Fruit fly (Drosophila melanogaster): ENCODE results near the gene CG4565.

Gene CG4565

DNA sequence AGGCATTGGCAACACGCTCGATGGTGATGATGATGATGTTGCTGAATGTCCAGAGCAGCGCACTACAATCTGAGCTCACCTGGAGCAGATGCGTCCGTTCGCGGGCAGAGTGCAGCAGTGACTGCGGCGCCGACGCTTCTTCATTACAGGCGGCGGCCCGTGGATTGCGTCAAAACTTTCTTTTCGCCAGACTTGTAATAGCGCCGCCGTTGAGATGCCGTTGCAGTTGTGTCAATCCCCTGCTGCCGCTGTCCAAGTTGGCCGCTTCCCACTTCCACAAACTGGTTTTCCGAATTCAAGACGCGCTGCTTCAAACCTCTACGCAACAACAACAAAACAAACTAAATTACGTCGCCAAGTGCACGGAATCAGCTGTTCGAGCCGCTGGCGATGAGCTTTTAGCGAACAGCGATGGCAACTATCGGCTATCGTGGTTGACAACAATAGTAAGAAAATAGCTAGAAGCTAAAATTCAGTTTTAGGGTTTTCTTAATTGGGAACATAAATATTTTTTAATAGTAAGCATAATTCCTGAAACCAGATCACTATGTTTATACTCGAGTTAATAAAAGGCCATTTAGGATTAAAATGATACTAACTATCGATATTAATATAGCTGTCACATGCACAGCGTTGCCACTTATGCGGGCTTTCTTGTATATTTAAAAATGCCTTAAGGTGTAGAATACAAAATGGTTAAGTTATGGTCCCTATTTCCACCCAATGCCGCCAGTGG is 29.5 kb downstream of the CG4565 start, which contains the start of gene Tpc1 (continued):
- no peak for TF ChIP-seq prd (optimal IDR thresholded peaks at IDR 0.05)
- peak; percentile 29; the same call in 1 of the 3 replicates for TF ChIP-seq prd (GFP tag; IDR thresholded peaks at IDR 0.05)
- no peak for TF ChIP-seq BtbVII (GFP tag; optimal IDR thresholded peaks at IDR 0.05)
- TF ChIP-seq NFAT (GFP tag; IDR thresholded peaks at IDR 0.05) = peak; percentile 20; the same call in 1 of the 2 replicates
- peak; percentile 57 for TF ChIP-seq gem (tag; optimal IDR thresholded peaks at IDR 0.05)
- peak in 1 of 3 experiments; percentile 54 for TF ChIP-seq Stat92E (GFP tag; optimal IDR thresholded peaks at IDR 0.05)
- no peak for TF ChIP-seq nom (GFP tag; optimal IDR thresholded peaks at IDR 0.05)
- no peak for TF ChIP-seq D (optimal IDR thresholded peaks at IDR 0.05)
- no peak for TF ChIP-seq D (GFP tag; optimal IDR thresholded peaks at IDR 0.05)
- TF ChIP-seq eyg (GFP tag; optimal IDR thresholded peaks at IDR 0.05) = peak; percentile 39
- peak; percentile 55 for TF ChIP-seq CG10267 (tag; optimal IDR thresholded peaks at IDR 0.05)
- TF ChIP-seq CTCF (GFP tag; optimal IDR thresholded peaks at IDR 0.05) = no peak
- no peak for TF ChIP-seq tio (GFP tag; optimal IDR thresholded peaks at IDR 0.05)
- TF ChIP-seq mirr (GFP tag; optimal IDR thresholded peaks at IDR 0.05) = no peak
- peak; percentile 23 for TF ChIP-seq Hr3 (GFP tag; optimal IDR thresholded peaks at IDR 0.05)
- TF ChIP-seq CG7357 (GFP tag; IDR thresholded peaks at IDR 0.05) = no peak
- peak; percentile 1 for TF ChIP-seq oc (tag; optimal IDR thresholded peaks at IDR 0.05)
- TF ChIP-seq Gsc (GFP tag; IDR thresholded peaks at IDR 0.05) = no peak
- peak; percentile 89 for TF ChIP-seq CG16813 (GFP tag; IDR thresholded peaks at IDR 0.05; ENCODE audit: partially characterized antibody)
- TF ChIP-seq ci (GFP tag; IDR thresholded peaks at IDR 0.05) = peak; percentile 50; the same call in 1 of the 3 replicates
- TF ChIP-seq CG9797 (GFP tag; optimal IDR thresholded peaks at IDR 0.05) = peak; percentile 26
- TF ChIP-seq Adf1 (GFP tag; IDR thresholded peaks at IDR 0.05) = peak; percentile 46; the same call in 1 of the 2 replicates
- peak; percentile 71 for TF ChIP-seq HmgZ (tag; optimal IDR thresholded peaks at IDR 0.05)
- TF ChIP-seq otp (GFP tag; IDR thresholded peaks at IDR 0.05) = no peak
- peak; percentile 65 for TF ChIP-seq sug (tag; optimal IDR thresholded peaks at IDR 0.05)
- TF ChIP-seq CG12769 (tag; optimal IDR thresholded peaks at IDR 0.05) = peak; percentile 49
- no peak for TF ChIP-seq Oli (tag; optimal IDR thresholded peaks at IDR 0.05)
- TF ChIP-seq stc (GFP tag; IDR thresholded peaks at IDR 0.05) = no peak
- peak; percentile 13 for TF ChIP-seq Atf3 (GFP tag; optimal IDR thresholded peaks at IDR 0.05)
- peak; percentile 27 for TF ChIP-seq pum (GFP tag; optimal IDR thresholded peaks at IDR 0.05)
- no peak for TF ChIP-seq CG3726 (GFP tag; IDR thresholded peaks at IDR 0.05)
- TF ChIP-seq CG14710 (tag; optimal IDR thresholded peaks at IDR 0.05) = peak; percentile 62
- TF ChIP-seq crp (GFP tag; optimal IDR thresholded peaks at IDR 0.05) = peak; percentile 85 to 97
- TF ChIP-seq dm (GFP tag; optimal IDR thresholded peaks at IDR 0.05) = peak; percentile 10
- peak; percentile 57 for TF ChIP-seq Xbp1 (GFP tag; optimal IDR thresholded peaks at IDR 0.05)
- peak; percentile 49; the same call in 1 of the 2 replicates for TF ChIP-seq CG3847 (GFP tag; IDR thresholded peaks at IDR 0.05)
- TF ChIP-seq CG10147 (GFP tag; optimal IDR thresholded peaks at IDR 0.05) = peak; percentile 46
- peak; percentile 10 for TF ChIP-seq CG8924 (tag; optimal IDR thresholded peaks at IDR 0.05)
- TF ChIP-seq CG3281 (GFP tag; optimal IDR thresholded peaks at IDR 0.05) = peak; percentile 8
- peak; percentile 53 for TF ChIP-seq CG17829 (tag; optimal IDR thresholded peaks at IDR 0.05)
- no peak for TF ChIP-seq CG8089 (GFP tag; optimal IDR thresholded peaks at IDR 0.05)
- TF ChIP-seq tap (tag; optimal IDR thresholded peaks at IDR 0.05) = no peak
- peak; percentile 41 for TF ChIP-seq CG13424 (tag; optimal IDR thresholded peaks at IDR 0.05)
- TF ChIP-seq lola (GFP tag; optimal IDR thresholded peaks at IDR 0.05) = peak in 1 of 3 experiments; percentile 29
- peak; percentile 71 for TF ChIP-seq hb (GFP tag; IDR thresholded peaks at IDR 0.05; ENCODE audit: partially characterized antibody)
- no peak for TF ChIP-seq bigmax (GFP tag; optimal IDR thresholded peaks at IDR 0.05)
- TF ChIP-seq CG15514 (GFP tag; optimal IDR thresholded peaks at IDR 0.05) = peak; percentile 58
- no peak for TF ChIP-seq CG9817 (tag; optimal IDR thresholded peaks at IDR 0.05)
- no peak for TF ChIP-seq CkIIα-i1 (GFP tag; IDR thresholded peaks at IDR 0.05)

All from whole organism, embryonic.